ENCODE assay signal across 6 fruit fly cellular contexts in genomic region chr2L:15643791-15644190, dm6.
TF ChIP-seq lines count a peak whose summit lies in the region.

No protein-coding gene starts in this region.

- peak; percentile 78 to 81 for TF ChIP-seq CTCF in S2 (optimal IDR thresholded peaks at IDR 0.05; lab: Kevin White, UChicago)
- peak; percentile 97 for TF ChIP-seq CTCF in whole organism, embryonic (GFP tag; optimal IDR thresholded peaks at IDR 0.05; lab: Kevin White, UChicago)

TF ChIP-seq in whole organism, adult, 20 proteins besides CTCF, POLR2A, EP300 and RAD21:
- TF ChIP-seq Hr96 (GFP tag; optimal IDR thresholded peaks at IDR 0.05; lab: Kevin White, UChicago) = peak; percentile 22
- no peak for TF ChIP-seq CG12768 (GFP tag; optimal IDR thresholded peaks at IDR 0.05; lab: Kevin White, UChicago)
- peak; percentile 16 for TF ChIP-seq toe (GFP tag; optimal IDR thresholded peaks at IDR 0.05; lab: Kevin White, UChicago)
- no peak for TF ChIP-seq CG33017 (tag; optimal IDR thresholded peaks at IDR 0.05; lab: Kevin White, UChicago)

TF ChIP-seq in whole organism, embryonic, 481 proteins besides CTCF, POLR2A, EP300 and RAD21 (continues in another document):
- TF ChIP-seq CG3726 (GFP tag; IDR thresholded peaks at IDR 0.05; lab: Robert Waterston, UW) (0 out of 3 replicates have a peak, but pooled peaks have one; percentile 29), CG13287 (GFP tag; IDR thresholded peaks at IDR 0.05; lab: Robert Waterston, UW; ENCODE audit: partially characterized antibody) (peak; percentile 41; the same call in 1 of the 2 replicates), CG14667 (GFP tag; IDR thresholded peaks at IDR 0.05; lab: Robert Waterston, UW) (no peak), CG12942 (GFP tag; optimal IDR thresholded peaks at IDR 0.05; lab: Kevin White, UChicago) (peak; percentile 10), CG7372 (GFP tag; IDR thresholded peaks at IDR 0.05; lab: Robert Waterston, UW) (0 out of 2 replicates have a peak, but pooled peaks have one; percentile 18), Chrac-16 (GFP tag; optimal IDR thresholded peaks at IDR 0.05; lab: Kevin White, UChicago) (peak; percentile 21), CG7987 (GFP tag; optimal IDR thresholded peaks at IDR 0.05; lab: Kevin White, UChicago) (no peak), aop (GFP tag; IDR thresholded peaks at IDR 0.05; lab: Robert Waterston, UW) (no peak), Oli (tag; optimal IDR thresholded peaks at IDR 0.05; lab: Kevin White, UChicago) (no peak), nom (GFP tag; optimal IDR thresholded peaks at IDR 0.05; lab: Kevin White, UChicago) (no peak), Dek (tag; optimal IDR thresholded peaks at IDR 0.05; lab: Kevin White, UChicago) (no peak), Lhr (GFP tag; optimal IDR thresholded peaks at IDR 0.05; lab: Kevin White, UChicago) (peak; percentile 15), fd3F (GFP tag; optimal IDR thresholded peaks at IDR 0.05; lab: Kevin White, UChicago) (no peak), Meics (GFP tag; optimal IDR thresholded peaks at IDR 0.05; lab: Kevin White, UChicago) (no peak), dpn (GFP tag; optimal IDR thresholded peaks at IDR 0.05; lab: Kevin White, UChicago) (no peak), Kr (GFP tag; optimal IDR thresholded peaks at IDR 0.05; lab: Kevin White, UChicago) (no peak), slp2 (GFP tag; optimal IDR thresholded peaks at IDR 0.05; lab: Kevin White, UChicago) (no peak), chinmo (GFP tag; IDR thresholded peaks at IDR 0.05; lab: Robert Waterston, UW; ENCODE audit: partially characterized antibody) (0 out of 4 replicates have a peak, but pooled peaks have one; percentile 45), bab2 (GFP tag; optimal IDR thresholded peaks at IDR 0.05; lab: Kevin White, UChicago) (peak; percentile 13), CG9797 (GFP tag; optimal IDR thresholded peaks at IDR 0.05; lab: Kevin White, UChicago) (no peak)

TF ChIP-seq in whole organism, prepupa, 60 proteins besides CTCF, POLR2A, EP300 and RAD21:
- TF ChIP-seq svp (GFP tag; lab: Kevin White, UChicago) (peak; percentile 34), achi (GFP tag; optimal IDR thresholded peaks at IDR 0.05; lab: Kevin White, UChicago) (peak; percentile 0), Lpt (GFP tag; optimal IDR thresholded peaks at IDR 0.05; lab: Kevin White, UChicago) (no peak), cyc (GFP tag; optimal IDR thresholded peaks at IDR 0.05; lab: Kevin White, UChicago) (peak; percentile 24), CG6276 (GFP tag; optimal IDR thresholded peaks at IDR 0.05; lab: Kevin White, UChicago) (no peak), Met (GFP tag; optimal IDR thresholded peaks at IDR 0.05; lab: Kevin White, UChicago) (peak; percentile 6), CG4318 (GFP tag; optimal IDR thresholded peaks at IDR 0.05; lab: Kevin White, UChicago) (no peak), pdm3 (GFP tag; optimal IDR thresholded peaks at IDR 0.05; lab: Kevin White, UChicago) (peak; percentile 15), CG11762 (GFP tag; optimal IDR thresholded peaks at IDR 0.05; lab: Kevin White, UChicago; ENCODE audit: insufficient read depth) (no peak), salr (GFP tag; optimal IDR thresholded peaks at IDR 0.05; lab: Kevin White, UChicago) (no peak), Hr39 (GFP tag; optimal IDR thresholded peaks at IDR 0.05; lab: Kevin White, UChicago) (peak; percentile 23), lz (GFP tag; optimal IDR thresholded peaks at IDR 0.05; lab: Kevin White, UChicago) (peak; percentile 39), CG31627 (GFP tag; optimal IDR thresholded peaks at IDR 0.05; lab: Kevin White, UChicago) (peak; percentile 37)

TF ChIP-seq in whole organism, pupa, 21 proteins besides CTCF, POLR2A, EP300 and RAD21:
- TF ChIP-seq D1 (tag; optimal IDR thresholded peaks at IDR 0.05; lab: Kevin White, UChicago) (peak; percentile 75), EcR (GFP tag; optimal IDR thresholded peaks at IDR 0.05; lab: Kevin White, UChicago) (no peak), CG34367 (tag; optimal IDR thresholded peaks at IDR 0.05; lab: Kevin White, UChicago) (no peak)

TF ChIP-seq in whole organism, wandering third instar larva, 38 proteins besides CTCF, POLR2A, EP300 and RAD21:
- TF ChIP-seq Myc (optimal IDR thresholded peaks at IDR 0.05; lab: Kevin White, UChicago) (peak; percentile 3), Hr83 (GFP tag; optimal IDR thresholded peaks at IDR 0.05; lab: Kevin White, UChicago; ENCODE audit: poor library complexity, severe bottlenecking) (peak; percentile 65), dmrt93B (GFP tag; optimal IDR thresholded peaks at IDR 0.05; lab: Kevin White, UChicago) (no peak)
TF ChIP-seq in whole organism, wandering third instar larva: peak in this region for 2.
